Fruit fly (Drosophila melanogaster) S2 (cell line): ENCODE measurements around the gene ChLD3.

Experiments used
- CG8478 ChIP-seq: fragments of >200 bp; optimal IDR thresholded peaks from 2 replicates; lab custom pipeline; 2018
- CTCF ChIP-seq, 2 experiments: fragments of >200 bp; optimal IDR thresholded peaks; 2 replicates each; lab custom pipeline; 2018

dm6 chr2L:16754074-16754473 is 15.4 kb downstream of the ChLD3 start, which contains the start of gene yellow-b:
- TF ChIP-seq CTCF (optimal IDR thresholded peaks at IDR 0.05; lab: Kevin White, UChicago): no peak
- no peak for TF ChIP-seq CG8478 (lab: Kevin White, UChicago)
